Worm (Caenorhabditis elegans) whole organism, late embryonic: ENCODE data around the gene rsp-3.

Experiments used
- gmeb-2 ChIP-seq: sonication (generic microtip); optimal IDR thresholded peaks from 2 replicates; lab custom pipeline; 2016; ENCODE audit warnings: missing genetic modification characterization, inconsistent platforms, missing compliant biosample characterization
- hlh-8 ChIP-seq: sonication (generic microtip); optimal IDR thresholded peaks from 2 replicates; lab custom pipeline; 2016; ENCODE audit warnings: missing genotype, missing genetic modification characterization, missing compliant biosample characterization
- ref-2 ChIP-seq: sonication (generic microtip); optimal IDR thresholded peaks from 2 replicates; lab custom pipeline; 2016; ENCODE audit warnings: missing genetic modification characterization, missing compliant biosample characterization

ce11 chrIII:12713862-12714261 is 26.1 kb upstream of the rsp-3 start:
- TF ChIP-seq ref-2 (tag; lab: Kevin White, UChicago): no peak
- TF ChIP-seq gmeb-2 (tag; lab: Kevin White, UChicago): no peak
- no peak for TF ChIP-seq hlh-8 (tag; lab: Kevin White, UChicago)
